Fruit fly (Drosophila melanogaster) whole organism, wandering third instar larva: ENCODE data around the gene MFS3.

Source experiments
- Abd-B ChIP-seq: fragments of >200 bp; optimal IDR thresholded peaks from 2 replicates; lab custom pipeline; 2017; ENCODE audit warnings: missing biosample characterization, missing genetic modification characterization
- CG32264 ChIP-seq: fragments of 200-800 bp; sonication (Bioruptor generic); optimal IDR thresholded peaks from 2 replicates; lab custom pipeline; 2016; ENCODE audit warnings: missing biosample characterization, missing genetic modification characterization
- CG9705 ChIP-seq: fragments of 200-800 bp; sonication (Bioruptor generic); optimal IDR thresholded peaks from 2 replicates; lab custom pipeline; 2018; ENCODE audit warnings: missing biosample characterization, mild to moderate bottlenecking, missing genetic modification characterization
- CrebA ChIP-seq: fragments of 200-800 bp; sonication (Bioruptor generic); optimal IDR thresholded peaks from 2 replicates; lab custom pipeline; 2016; ENCODE audit warnings: missing biosample characterization, mild to moderate bottlenecking, missing genetic modification characterization, borderline replicate concordance
- Dfd ChIP-seq: fragments of >200 bp; optimal IDR thresholded peaks from 2 replicates; lab custom pipeline; 2017; ENCODE audit warnings: missing biosample characterization, missing genetic modification characterization
- Dif ChIP-seq: fragments of 200-275, 200-300 bp; sonication (Bioruptor generic); optimal IDR thresholded peaks from 2 replicates; lab custom pipeline; 2018; ENCODE audit warnings: missing biosample characterization, missing genetic modification characterization; ENCODE audit not compliant: partially characterized antibody
- GATAd ChIP-seq: sonication (Bioruptor generic); optimal IDR thresholded peaks from 2 replicates; lab custom pipeline; 2016; ENCODE audit warnings: missing biosample characterization, missing genetic modification characterization
- HLH106 ChIP-seq: fragments of 200-800 bp; optimal IDR thresholded peaks from 3 replicates; lab custom pipeline; 2019; ENCODE audit warnings: missing biosample characterization, mild to moderate bottlenecking, missing genetic modification characterization, moderate library complexity
- Hnf4 ChIP-seq: fragments of 200-800 bp; sonication (Bioruptor generic); optimal IDR thresholded peaks from 2 replicates; lab custom pipeline; 2016; ENCODE audit warnings: missing biosample characterization, mild to moderate bottlenecking, missing genetic modification characterization
- Hr78 ChIP-seq: fragments of >200 bp; optimal IDR thresholded peaks from 2 replicates; lab custom pipeline; 2017; ENCODE audit warnings: missing biosample characterization, missing genetic modification characterization
- Hr83 ChIP-seq: fragments of 200-300 bp; sonication (Bioruptor generic); optimal IDR thresholded peaks from 2 replicates; lab custom pipeline; 2016; ENCODE audit warnings: missing biosample characterization, mild to moderate bottlenecking, missing genetic modification characterization, moderate library complexity; ENCODE audit not compliant: poor library complexity, severe bottlenecking
- Jra ChIP-seq: sonication (Bioruptor generic); optimal IDR thresholded peaks from 2 replicates; lab custom pipeline; 2016; ENCODE audit warnings: missing biosample characterization, missing genetic modification characterization
- Mio ChIP-seq: sonication (Bioruptor generic); optimal IDR thresholded peaks from 2 replicates; lab custom pipeline; 2016; ENCODE audit warnings: missing biosample characterization, missing genetic modification characterization
- Myc ChIP-seq: fragments of >200 bp; optimal IDR thresholded peaks from 2 replicates; lab custom pipeline; 2017
- N ChIP-seq: fragments of >200 bp; optimal IDR thresholded peaks from 2 replicates; lab custom pipeline; 2018; ENCODE audit warnings: missing biosample characterization, missing external identifiers, missing genetic modification characterization
- OdsH ChIP-seq: fragments of 200-800 bp; sonication (Bioruptor generic); optimal IDR thresholded peaks from 2 replicates; lab custom pipeline; 2016; ENCODE audit warnings: missing biosample characterization, mild to moderate bottlenecking, missing genetic modification characterization
- Rel ChIP-seq, 2 experiments: fragments of 200-800 bp; sonication (Bioruptor generic) in 1 of 2; optimal IDR thresholded peaks; 2 replicates in 1 of 2; 3 replicates in 1 of 2; lab custom pipeline; 2016 to 2019; ENCODE audit warnings: mild to moderate bottlenecking in 2 of 2, missing biosample characterization in 2 of 2, missing genetic modification characterization in 2 of 2, moderate library complexity in 1 of 2
- Sp1 ChIP-seq: fragments of 200-800 bp; sonication (Bioruptor generic); optimal IDR thresholded peaks from 3 replicates; lab custom pipeline; 2019; ENCODE audit warnings: missing biosample characterization, mild to moderate bottlenecking, missing genetic modification characterization, moderate library complexity
- Vsx2 ChIP-seq: fragments of 200-300, 225-300 bp; sonication (Bioruptor generic); optimal IDR thresholded peaks from 2 replicates; lab custom pipeline; 2018; ENCODE audit warnings: missing biosample characterization, missing genetic modification characterization; ENCODE audit not compliant: partially characterized antibody
- br ChIP-seq: fragments of 200-800 bp; sonication (Bioruptor generic); optimal IDR thresholded peaks from 2 replicates; lab custom pipeline; 2016; ENCODE audit warnings: missing biosample characterization, missing genetic modification characterization
- brk ChIP-seq: fragments of 200-800 bp; sonication (Bioruptor generic); optimal IDR thresholded peaks from 2 replicates; lab custom pipeline; 2016; ENCODE audit warnings: missing biosample characterization, mild to moderate bottlenecking, missing genetic modification characterization
- dl ChIP-seq, 2 experiments: fragments of 175-275, 200-275 bp in 1 of 2; fragments of 200-275 bp in 1 of 2; sonication (Bioruptor generic); optimal IDR thresholded peaks; lab custom pipeline; 2018; ENCODE audit warnings: mild to moderate bottlenecking in 2 of 2, missing biosample characterization in 2 of 2, missing genetic modification characterization in 2 of 2, moderate library complexity in 2 of 2; ENCODE audit not compliant: partially characterized antibody in 2 of 2, insufficient read depth in 1 of 2
- dmrt93B ChIP-seq: fragments of 200-800 bp; sonication (Bioruptor generic); optimal IDR thresholded peaks from 2 replicates; lab custom pipeline; 2018; ENCODE audit warnings: missing biosample characterization, mild to moderate bottlenecking, missing genetic modification characterization
- dsf ChIP-seq: sonication (Bioruptor generic); optimal IDR thresholded peaks from 2 replicates; lab custom pipeline; 2016; ENCODE audit warnings: missing biosample characterization, missing genetic modification characterization, borderline replicate concordance
- ey ChIP-seq: fragments of 200-800 bp; sonication (Bioruptor generic); optimal IDR thresholded peaks from 2 replicates; lab custom pipeline; 2016; ENCODE audit warnings: missing biosample characterization, missing genetic modification characterization
- foxo ChIP-seq, 2 experiments: fragments of 200-800 bp; sonication (Bioruptor generic); optimal IDR thresholded peaks; 2 replicates in 1 of 2; 3 replicates in 1 of 2; lab custom pipeline; 2016 to 2017; ENCODE audit warnings: missing biosample characterization in 2 of 2, missing genetic modification characterization in 2 of 2
- fru ChIP-seq: fragments of 200-800 bp; sonication (Bioruptor generic); optimal IDR thresholded peaks from 3 replicates; lab custom pipeline; 2016; ENCODE audit warnings: missing biosample characterization, mild to moderate bottlenecking, missing genetic modification characterization
- h ChIP-seq: fragments of 200-800 bp; sonication (Bioruptor generic); optimal IDR thresholded peaks from 3 replicates; lab custom pipeline; 2016; ENCODE audit warnings: missing biosample characterization, mild to moderate bottlenecking, missing genetic modification characterization
- jim ChIP-seq: fragments of 175-275, 200-325 bp; sonication (Bioruptor generic); optimal IDR thresholded peaks from 2 replicates; lab custom pipeline; 2016; ENCODE audit warnings: missing biosample characterization, mild to moderate bottlenecking, missing genetic modification characterization
- lola ChIP-seq: fragments of >200 bp; optimal IDR thresholded peaks from 2 replicates; lab custom pipeline; 2017; ENCODE audit warnings: missing biosample characterization, missing genetic modification characterization
- pan ChIP-seq: fragments of >200 bp; optimal IDR thresholded peaks from 2 replicates; lab custom pipeline; 2017
- psq ChIP-seq: fragments of 200-800 bp; sonication (Bioruptor generic); optimal IDR thresholded peaks from 3 replicates; lab custom pipeline; 2017; ENCODE audit warnings: missing biosample characterization, mild to moderate bottlenecking, missing genetic modification characterization, moderate library complexity
- rgr ChIP-seq: fragments of 200-800 bp; sonication (Bioruptor generic); optimal IDR thresholded peaks from 3 replicates; lab custom pipeline; 2016; ENCODE audit warnings: missing biosample characterization, mild to moderate bottlenecking, missing genetic modification characterization
- sage ChIP-seq: fragments of 200-800 bp; sonication (Bioruptor generic); optimal IDR thresholded peaks from 2 replicates; lab custom pipeline; 2016; ENCODE audit warnings: missing biosample characterization, mild to moderate bottlenecking, missing genetic modification characterization
- sv ChIP-seq: fragments of 200-800 bp; sonication (Bioruptor generic); optimal IDR thresholded peaks from 3 replicates; lab custom pipeline; 2016; ENCODE audit warnings: missing biosample characterization, missing genetic modification characterization
- tai ChIP-seq: sonication (Bioruptor generic); optimal IDR thresholded peaks from 2 replicates; lab custom pipeline; 2016; ENCODE audit warnings: missing biosample characterization, missing genetic modification characterization
- usp ChIP-seq: fragments of >200 bp; optimal IDR thresholded peaks from 2 replicates; lab custom pipeline; 2017; ENCODE audit warnings: missing biosample characterization, missing genetic modification characterization
- woc ChIP-seq: sonication (Bioruptor generic); optimal IDR thresholded peaks from 2 replicates; lab custom pipeline; 2016; ENCODE audit warnings: missing biosample characterization, mild to moderate bottlenecking, missing genetic modification characterization

Gene MFS3

dm6 chr2L:1169867-1170415 lies 26.9 kb downstream of the MFS3 start, which contains the start of the genes CG31922 and Plap (continued):
- peak; percentile 75 for TF ChIP-seq sv (GFP tag; lab: Kevin White, UChicago)
- peak; percentile 18 to 76 for TF ChIP-seq foxo (GFP tag; optimal IDR thresholded peaks at IDR 0.05; lab: Kevin White, UChicago)
- no peak for TF ChIP-seq pan (lab: Kevin White, UChicago)
- TF ChIP-seq Sp1 = peak; percentile 78
- TF ChIP-seq dsf (GFP tag; lab: Kevin White, UChicago) = no peak
- TF ChIP-seq CrebA = no peak
- peak; percentile 61 for TF ChIP-seq Hr83 (GFP tag; lab: Kevin White, UChicago)
- TF ChIP-seq ey (GFP tag; lab: Kevin White, UChicago) = peak; percentile 67

dm6 chr2L:1172704-1173107 lies 29.7 kb downstream of the MFS3 start, which contains the start of the genes Charon and CG4887:
Gene Charon (minus strand): TSS chr2L:1172805.
Gene CG4887 (plus strand): TSS chr2L:1173009.
- TF ChIP-seq Dif (GFP tag; lab: Kevin White, UChicago) (no peak), dmrt93B (GFP tag; lab: Kevin White, UChicago) (no peak), Vsx2 (no peak), Hr78 (GFP tag; lab: Kevin White, UChicago) (no peak), rgr (GFP tag; lab: Kevin White, UChicago) (peak; percentile 90), fru (no peak), sv (GFP tag; lab: Kevin White, UChicago) (peak; percentile 85), woc (GFP tag; lab: Kevin White, UChicago) (no peak), CG32264 (GFP tag; lab: Kevin White, UChicago) (no peak), Dfd (GFP tag; lab: Kevin White, UChicago) (no peak), Abd-B (GFP tag; lab: Kevin White, UChicago) (no peak), jim (no peak), OdsH (GFP tag; lab: Kevin White, UChicago) (peak; percentile 88), Mio (peak; percentile 48), Hnf4 (GFP tag; lab: Kevin White, UChicago) (no peak), usp (no peak), HLH106 (tag; lab: Kevin White, UChicago) (peak; percentile 87), psq (GFP tag; lab: Kevin White, UChicago) (peak; percentile 83), foxo (GFP tag; optimal IDR thresholded peaks at IDR 0.05; lab: Kevin White, UChicago) (peak; percentile 41 to 93), Myc (lab: Kevin White, UChicago) (peak; percentile 73), Rel (GFP tag; optimal IDR thresholded peaks at IDR 0.05; lab: Kevin White, UChicago) (no peak), Rel (tag; optimal IDR thresholded peaks at IDR 0.05; lab: Kevin White, UChicago) (peak; percentile 100), CrebA (no peak), brk (GFP tag; lab: Kevin White, UChicago) (no peak), GATAd (peak; percentile 88), pan (lab: Kevin White, UChicago) (no peak), tai (GFP tag; lab: Kevin White, UChicago) (no peak), ey (GFP tag; lab: Kevin White, UChicago) (peak; percentile 89), sage (GFP tag; lab: Kevin White, UChicago) (no peak), N (no peak), Jra (GFP tag; lab: Kevin White, UChicago) (no peak), Sp1 (peak; percentile 84), lola (no peak), dl (GFP tag; optimal IDR thresholded peaks at IDR 0.05; lab: Kevin White, UChicago; ENCODE audit: insufficient read depth in 1 of 2, partially characterized antibody in 2 of 2) (no peak), Hr83 (GFP tag; lab: Kevin White, UChicago) (peak; percentile 16), h (peak; percentile 94), br (GFP tag; lab: Kevin White, UChicago) (no peak), CG9705 (GFP tag; lab: Kevin White, UChicago) (peak; percentile 73), dsf (GFP tag; lab: Kevin White, UChicago) (no peak)
